Fruit fly (Drosophila melanogaster): ENCODE measurements around the gene msb1l.

The msb1l gene

dm6 chr2L:19571574-19572495 is 5.7 kb upstream of the msb1l start:
- TF ChIP-seq CG17806 (tag; optimal IDR thresholded peaks at IDR 0.05) = no peak
- TF ChIP-seq fd96Ca (GFP tag; IDR thresholded peaks at IDR 0.05) = no peak; the same call in 2 of the 3 replicates
- no peak for TF ChIP-seq gl (tag; optimal IDR thresholded peaks at IDR 0.05)
- TF ChIP-seq Pif1B (GFP tag; optimal IDR thresholded peaks at IDR 0.05) = peak; percentile 14
- TF ChIP-seq D1 (tag; optimal IDR thresholded peaks at IDR 0.05) = no peak
- TF ChIP-seq rn (GFP tag; IDR thresholded peaks at IDR 0.05) = no peak
- TF ChIP-seq CG9948 (tag; optimal IDR thresholded peaks at IDR 0.05) = no peak
- peak; percentile 49; the same call in 1 of the 2 replicates for TF ChIP-seq CG32121 (GFP tag; IDR thresholded peaks at IDR 0.05)
- TF ChIP-seq CG12605 (GFP tag; IDR thresholded peaks at IDR 0.05) = peak; percentile 55; the same call in 1 of the 2 replicates
- TF ChIP-seq CG34367 (tag; optimal IDR thresholded peaks at IDR 0.05) = no peak
- TF ChIP-seq CG13204 (GFP tag; optimal IDR thresholded peaks at IDR 0.05) = no peak
- TF ChIP-seq CG10348 (GFP tag; IDR thresholded peaks at IDR 0.05) = no peak
- TF ChIP-seq CG15710 (tag; optimal IDR thresholded peaks at IDR 0.05) = no peak
- peak; percentile 68 for TF ChIP-seq Ets98B (GFP tag; IDR thresholded peaks at IDR 0.05)
- TF ChIP-seq EcR (GFP tag; optimal IDR thresholded peaks at IDR 0.05) = peak; percentile 98
- TF ChIP-seq Pif1A (GFP tag; optimal IDR thresholded peaks at IDR 0.05) = no peak
- no peak for TF ChIP-seq CG4496 (GFP tag; IDR thresholded peaks at IDR 0.05)
- peak; percentile 27 for TF ChIP-seq CG14655 (GFP tag; optimal IDR thresholded peaks at IDR 0.05)
- no peak for TF ChIP-seq CG8159 (tag; optimal IDR thresholded peaks at IDR 0.05)
- no peak for TF ChIP-seq Snoo (tag; optimal IDR thresholded peaks at IDR 0.05)
- TF ChIP-seq CG8301 (tag; optimal IDR thresholded peaks at IDR 0.05) = no peak

- TF ChIP-seq fd96Ca (GFP tag; IDR thresholded peaks at IDR 0.05) (peak; percentile 59; the same call in 1 of the 3 replicates), EcR (GFP tag; optimal IDR thresholded peaks at IDR 0.05) (peak; percentile 96), CG13204 (GFP tag; optimal IDR thresholded peaks at IDR 0.05) (peak; percentile 83), CG8159 (tag; optimal IDR thresholded peaks at IDR 0.05) (peak; percentile 95), gl (tag; optimal IDR thresholded peaks at IDR 0.05) (peak; percentile 83), Pif1A (GFP tag; optimal IDR thresholded peaks at IDR 0.05) (peak; percentile 95), CG9948 (tag; optimal IDR thresholded peaks at IDR 0.05) (peak; percentile 93), CG10348 (GFP tag; IDR thresholded peaks at IDR 0.05) (no peak; the same call in none of the 2 replicates), CG32121 (GFP tag; IDR thresholded peaks at IDR 0.05) (peak; percentile 78), Pif1B (GFP tag; optimal IDR thresholded peaks at IDR 0.05) (peak; percentile 92), CG15710 (tag; optimal IDR thresholded peaks at IDR 0.05) (peak; percentile 92), CG12605 (GFP tag; IDR thresholded peaks at IDR 0.05) (peak; percentile 50; the same call in 1 of the 2 replicates), rn (GFP tag; IDR thresholded peaks at IDR 0.05) (peak; percentile 28; the same call in 1 of the 2 replicates), Snoo (tag; optimal IDR thresholded peaks at IDR 0.05) (peak; percentile 91), D1 (tag; optimal IDR thresholded peaks at IDR 0.05) (peak; percentile 89), CG8301 (tag; optimal IDR thresholded peaks at IDR 0.05) (peak; percentile 96), CG17806 (tag; optimal IDR thresholded peaks at IDR 0.05) (peak; percentile 93), CG34367 (tag; optimal IDR thresholded peaks at IDR 0.05) (peak; percentile 89), CG4496 (GFP tag; IDR thresholded peaks at IDR 0.05) (peak; percentile 60; the same call in 2 of the 3 replicates), Ets98B (GFP tag; IDR thresholded peaks at IDR 0.05) (peak; percentile 71), CG14655 (GFP tag; optimal IDR thresholded peaks at IDR 0.05) (peak; percentile 96)
These were observed 4.8 kb upstream of the msb1l start for dm6 chr2L:19572496-19573317.

- TF ChIP-seq CG4496 (GFP tag; IDR thresholded peaks at IDR 0.05) = peak; percentile 77
- peak; percentile 6 for TF ChIP-seq gl (tag; optimal IDR thresholded peaks at IDR 0.05)
- no peak for TF ChIP-seq D1 (tag; optimal IDR thresholded peaks at IDR 0.05)
- TF ChIP-seq CG17806 (tag; optimal IDR thresholded peaks at IDR 0.05) = peak; percentile 60
- peak; percentile 75 for TF ChIP-seq CG8301 (tag; optimal IDR thresholded peaks at IDR 0.05)
- TF ChIP-seq CG8159 (tag; optimal IDR thresholded peaks at IDR 0.05) = peak; percentile 42
- TF ChIP-seq CG9948 (tag; optimal IDR thresholded peaks at IDR 0.05) = peak; percentile 42
- TF ChIP-seq CG32121 (GFP tag; IDR thresholded peaks at IDR 0.05) = 0 out of 2 replicates have a peak, but pooled peaks have one; percentile 16
- TF ChIP-seq Pif1B (GFP tag; optimal IDR thresholded peaks at IDR 0.05) = peak; percentile 39
- TF ChIP-seq CG12605 (GFP tag; IDR thresholded peaks at IDR 0.05) = no peak
- TF ChIP-seq CG14655 (GFP tag; optimal IDR thresholded peaks at IDR 0.05) = peak; percentile 82
- 0 out of 2 replicates have a peak, but pooled peaks have one; percentile 29 for TF ChIP-seq rn (GFP tag; IDR thresholded peaks at IDR 0.05)
- TF ChIP-seq CG15710 (tag; optimal IDR thresholded peaks at IDR 0.05) = no peak
- peak; percentile 4 for TF ChIP-seq Snoo (tag; optimal IDR thresholded peaks at IDR 0.05)
- TF ChIP-seq fd96Ca (GFP tag; IDR thresholded peaks at IDR 0.05) = peak; percentile 77
- peak; percentile 93 for TF ChIP-seq EcR (GFP tag; optimal IDR thresholded peaks at IDR 0.05)
- peak; percentile 37 for TF ChIP-seq CG34367 (tag; optimal IDR thresholded peaks at IDR 0.05)
- TF ChIP-seq Ets98B (GFP tag; IDR thresholded peaks at IDR 0.05) = no peak
- TF ChIP-seq CG13204 (GFP tag; optimal IDR thresholded peaks at IDR 0.05) = no peak
- TF ChIP-seq CG10348 (GFP tag; IDR thresholded peaks at IDR 0.05) = no peak
- peak; percentile 58 for TF ChIP-seq Pif1A (GFP tag; optimal IDR thresholded peaks at IDR 0.05)
These were observed 3.1 kb upstream of the msb1l start for dm6 chr2L:19574364-19574763.

dm6 chr2L:19574959-19575625 is 2.4 kb upstream of the msb1l start:
- TF ChIP-seq Pif1B (GFP tag; optimal IDR thresholded peaks at IDR 0.05) (no peak), EcR (GFP tag; optimal IDR thresholded peaks at IDR 0.05) (peak; percentile 88), fd96Ca (GFP tag; IDR thresholded peaks at IDR 0.05) (peak; percentile 40; the same call in 1 of the 3 replicates), rn (GFP tag; IDR thresholded peaks at IDR 0.05) (no peak), D1 (tag; optimal IDR thresholded peaks at IDR 0.05) (no peak)

All from whole organism, pupa.